Worm (Caenorhabditis elegans) whole organism, young adult: Measurements from ENCODE around the gene cca-1.

ENCODE experiments used
- B0035.1 ChIP-seq: sonication (generic microtip); optimal IDR thresholded peaks from 2 replicates; lab custom pipeline; 2016; ENCODE audit warnings: missing genetic modification characterization, mild to moderate bottlenecking, missing compliant biosample characterization, missing genotype, missing genetic modification reagents
- C06A6.2 ChIP-seq: fragments of 200-800 bp; sonication (Bioruptor generic); conservative IDR thresholded peaks from 2 replicates; pipeline ENCODE4 v1.3.6; 2022; ENCODE audit warnings: missing genetic modification characterization, missing compliant biosample characterization
- D2030.7 ChIP-seq: fragments of 200-800 bp; sonication (Bioruptor generic); IDR thresholded peaks from 2 replicates; pipeline ENCODE4 v1.3.6; 2022; ENCODE audit warnings: missing genetic modification reagents, missing genetic modification characterization, missing compliant biosample characterization
- F49E8.2 ChIP-seq: sonication (generic microtip); optimal IDR thresholded peaks from 3 replicates; lab custom pipeline; 2017; ENCODE audit warnings: missing genetic modification characterization, mild to moderate bottlenecking, missing compliant biosample characterization, antibody characterized with exemption, moderate library complexity; ENCODE audit not compliant: insufficient read depth
- F57C9.4 ChIP-seq: sonication (generic microtip); optimal IDR thresholded peaks from 2 replicates; lab custom pipeline; 2017; ENCODE audit warnings: mild to moderate bottlenecking, missing genetic modification characterization, missing compliant biosample characterization
- K12H6.12 ChIP-seq: fragments of 200-800 bp; sonication (Bioruptor generic); optimal IDR thresholded peaks from 2 replicates; lab custom pipeline; 2018; ENCODE audit warnings: mild to moderate bottlenecking, missing genetic modification characterization, missing compliant biosample characterization
- T26A5.8 ChIP-seq: sonication (generic microtip); optimal IDR thresholded peaks from 2 replicates; lab custom pipeline; 2016; ENCODE audit warnings: missing genetic modification characterization, missing compliant biosample characterization
- Y53G8AR.9 ChIP-seq: fragments of 200-800 bp; sonication (Bioruptor generic); conservative IDR thresholded peaks from 2 replicates; pipeline ENCODE4 v1.3.6; 2022; ENCODE audit warnings: missing genetic modification reagents, missing genetic modification characterization, missing compliant biosample characterization
- Y56A3A.18 ChIP-seq: fragments of 200-800 bp; sonication (Bioruptor generic); IDR thresholded peaks from 2 replicates; pipeline ENCODE4 v1.3.6; 2022; ENCODE audit warnings: missing genetic modification reagents, missing genetic modification characterization, missing compliant biosample characterization
- ZK185.1 ChIP-seq: sonication (generic microtip); optimal IDR thresholded peaks from 2 replicates; lab custom pipeline; 2016; ENCODE audit warnings: mild to moderate bottlenecking, missing genetic modification characterization, missing compliant biosample characterization; ENCODE audit not compliant: poor library complexity, severe bottlenecking
- akir-1 ChIP-seq: fragments of 200-800 bp; sonication (Bioruptor generic); optimal IDR thresholded peaks from 2 replicates; lab custom pipeline; 2018; ENCODE audit warnings: mild to moderate bottlenecking, missing genetic modification characterization, moderate library complexity, missing compliant biosample characterization
- atf-7 ChIP-seq: sonication (generic microtip); optimal IDR thresholded peaks from 2 replicates; lab custom pipeline; 2017; ENCODE audit warnings: mild to moderate bottlenecking, missing genetic modification characterization, missing compliant biosample characterization
- athp-1 ChIP-seq: sonication (generic microtip); optimal IDR thresholded peaks from 2 replicates; lab custom pipeline; 2017; ENCODE audit warnings: mild to moderate bottlenecking, missing genetic modification characterization, missing compliant biosample characterization
- attf-5 ChIP-seq: fragments of 200-800 bp; sonication (Bioruptor generic); optimal IDR thresholded peaks from 2 replicates; lab custom pipeline; 2018; ENCODE audit warnings: mild to moderate bottlenecking, missing genetic modification characterization, missing compliant biosample characterization
- attf-6 ChIP-seq: fragments of 200-800 bp; sonication (Bioruptor generic); IDR thresholded peaks from 2 replicates; pipeline ENCODE4 v1.3.6; 2022; ENCODE audit warnings: missing genetic modification reagents, missing genetic modification characterization, missing compliant biosample characterization
- ccch-3 ChIP-seq: fragments of 200-800 bp; sonication (Bioruptor generic); optimal IDR thresholded peaks from 2 replicates; lab custom pipeline; 2018; ENCODE audit warnings: mild to moderate bottlenecking, missing genetic modification characterization, missing compliant biosample characterization
- efl-1 ChIP-seq: fragments of 150-350 bp; optimal IDR thresholded peaks from 2 replicates; lab custom pipeline; 2014; ENCODE audit warnings: missing biosample characterization, missing genetic modification reagents, missing genetic modification characterization
- egl-18 ChIP-seq: fragments of 200-800 bp; sonication (Bioruptor generic); IDR thresholded peaks from 2 replicates; pipeline ENCODE4 v1.3.6; 2022; ENCODE audit warnings: missing genetic modification reagents, missing genetic modification characterization, missing compliant biosample characterization
- egrh-3 ChIP-seq: fragments of 200-800 bp; sonication (Bioruptor generic); IDR thresholded peaks from 2 replicates; pipeline ENCODE4 v1.3.6; 2022; ENCODE audit warnings: missing genetic modification reagents, missing genetic modification characterization, missing compliant biosample characterization
- ekl-4 ChIP-seq: fragments of 200-800 bp; sonication (Bioruptor generic); IDR thresholded peaks from 2 replicates; pipeline ENCODE4 v1.3.6; 2022; ENCODE audit warnings: missing genetic modification reagents, missing genetic modification characterization, missing compliant biosample characterization
- ets-4 ChIP-seq: fragments of 200-800 bp; sonication (Bioruptor generic); optimal IDR thresholded peaks from 2 replicates; lab custom pipeline; 2018; ENCODE audit warnings: mild to moderate bottlenecking, missing genetic modification characterization, missing compliant biosample characterization
- him-1 ChIP-seq: sonication (generic microtip); optimal IDR thresholded peaks from 2 replicates; lab custom pipeline; 2016; ENCODE audit warnings: missing genotype, missing genetic modification reagents, missing genetic modification characterization, missing compliant biosample characterization
- hmg-1.2 ChIP-seq: fragments of 200-800 bp; sonication (Bioruptor generic); IDR thresholded peaks from 2 replicates; pipeline ENCODE4 v1.3.6; 2022; ENCODE audit warnings: missing genetic modification reagents, missing genetic modification characterization, missing compliant biosample characterization
- hmg-20 ChIP-seq: fragments of 200-800 bp; sonication (Bioruptor generic); IDR thresholded peaks from 2 replicates; pipeline ENCODE4 v1.3.6; 2022; ENCODE audit warnings: missing genetic modification reagents, missing genetic modification characterization, missing compliant biosample characterization
- hsf-1 ChIP-seq: fragments of 200-800 bp; sonication (Bioruptor generic); IDR thresholded peaks from 2 replicates; pipeline ENCODE4 v1.3.6; 2022; ENCODE audit warnings: missing genetic modification reagents, missing genetic modification characterization, missing compliant biosample characterization
- lag-1 ChIP-seq: fragments of 200-800 bp; sonication (Bioruptor generic); IDR thresholded peaks from 2 replicates; pipeline ENCODE4 v1.3.6; 2022; ENCODE audit warnings: missing genetic modification reagents, missing genetic modification characterization, missing compliant biosample characterization
- let-607 ChIP-seq, 2 experiments: fragments of 200-800 bp in 1 of 2; sonication (Bioruptor generic) in 1 of 2; sonication (generic microtip) in 1 of 2; optimal IDR thresholded peaks; 2 replicates each; lab custom pipeline; 2016 to 2018; ENCODE audit warnings: mild to moderate bottlenecking in 2 of 2, missing compliant biosample characterization in 2 of 2, missing genetic modification characterization in 2 of 2, moderate library complexity in 2 of 2, missing genotype in 1 of 2
- lsl-1 ChIP-seq: fragments of 200-800 bp; sonication (Bioruptor generic); optimal IDR thresholded peaks from 2 replicates; lab custom pipeline; 2018; ENCODE audit warnings: mild to moderate bottlenecking, missing genetic modification characterization, moderate library complexity, missing compliant biosample characterization
- mcd-1 ChIP-seq: fragments of 200-800 bp; sonication (Bioruptor generic); IDR thresholded peaks from 2 replicates; pipeline ENCODE4 v1.3.6; 2022; ENCODE audit warnings: missing genetic modification reagents, missing genetic modification characterization, missing compliant biosample characterization
- mes-4 ChIP-seq: sonication (generic microtip); optimal IDR thresholded peaks from 2 replicates; lab custom pipeline; 2016; ENCODE audit warnings: missing genotype, missing genetic modification characterization, missing compliant biosample characterization
- nfya-2 ChIP-seq: fragments of 200-800 bp; sonication (Bioruptor generic); IDR thresholded peaks from 2 replicates; pipeline ENCODE4 v1.3.6; 2022; ENCODE audit warnings: missing genetic modification reagents, missing genetic modification characterization, missing compliant biosample characterization
- nfyb-1 ChIP-seq: fragments of 200-800 bp; sonication (Bioruptor generic); IDR thresholded peaks from 2 replicates; pipeline ENCODE4 v1.3.6; 2022; ENCODE audit warnings: missing genetic modification reagents, missing genetic modification characterization, missing compliant biosample characterization
- nhr-120 ChIP-seq: fragments of 200-800 bp; sonication (Bioruptor generic); IDR thresholded peaks from 2 replicates; pipeline ENCODE4 v1.3.6; 2022; ENCODE audit warnings: missing genetic modification characterization, missing compliant biosample characterization
- nhr-80 ChIP-seq: sonication (generic microtip); optimal IDR thresholded peaks from 2 replicates; lab custom pipeline; 2016; ENCODE audit warnings: missing genetic modification characterization, missing compliant biosample characterization
- pha-4 ChIP-seq: fragments of 150-350 bp; sonication (generic microtip); optimal IDR thresholded peaks from 2 replicates; lab custom pipeline; 2014; ENCODE audit warnings: missing biosample characterization, missing genetic modification reagents, missing genetic modification characterization
- snpc-4 ChIP-seq, 5 experiments: fragments of 150-350 bp in 1 of 5; sonication (generic microtip) in 4 of 5; optimal IDR thresholded peaks; 2 replicates each; lab custom pipeline; 2014 to 2018; ENCODE audit warnings: missing genetic modification characterization in 5 of 5, missing biosample characterization in 3 of 5, antibody characterized with exemption in 2 of 5, mild to moderate bottlenecking in 2 of 5, missing compliant biosample characterization in 2 of 5, missing genotype in 2 of 5, moderate library complexity in 2 of 5, missing genetic modification reagents in 1 of 5
- somi-1 ChIP-seq: fragments of 200-800 bp; sonication (Bioruptor generic); optimal IDR thresholded peaks from 2 replicates; lab custom pipeline; 2018; ENCODE audit warnings: mild to moderate bottlenecking, missing genetic modification characterization, missing compliant biosample characterization
- unc-62 ChIP-seq: fragments of 150-350 bp; optimal IDR thresholded peaks from 2 replicates; lab custom pipeline; 2014; ENCODE audit warnings: missing biosample characterization, missing genetic modification reagents, missing genetic modification characterization
- ztf-28 ChIP-seq: fragments of 200-800 bp; sonication (Bioruptor generic); IDR thresholded peaks from 2 replicates; pipeline ENCODE4 v1.3.6; 2022; ENCODE audit warnings: missing genetic modification reagents, missing genetic modification characterization, missing compliant biosample characterization

Gene cca-1

ce11 chrX:7834117-7834516 lies 41.6 kb downstream of the cca-1 start, which contains the start of gene sul-3 (continued):
- TF ChIP-seq snpc-4 (GFP tag; optimal IDR thresholded peaks at IDR 0.05; lab: Kevin White, UChicago) (no peak), snpc-4 (tag; optimal IDR thresholded peaks at IDR 0.05; lab: Kevin White, UChicago) (no peak), ccch-3 (GFP tag; lab: Kevin White, UChicago) (no peak), lsl-1 (GFP tag; lab: Kevin White, UChicago) (no peak), attf-6 (GFP tag; lab: Robert Waterston, UW) (no peak), T26A5.8 (no peak), atf-7 (no peak)
- TF ChIP-seq, all 124 proteins: peak for 0

ce11 chrX:7827989-7828388 lies 47.8 kb downstream of the cca-1 start:
- TF ChIP-seq ZK185.1 (tag; lab: Kevin White, UChicago), result no peak
- TF ChIP-seq nhr-80 (tag; lab: Kevin White, UChicago), result peak; percentile 51

- TF ChIP-seq unc-62 (peak; percentile 26), hsf-1 (no peak)
Observed at ce11 chrX:7826590-7827260, 49.0 kb downstream of the cca-1 start.

- TF ChIP-seq ZK185.1 (tag; lab: Kevin White, UChicago) (peak; percentile 7), B0035.1 (tag; lab: Kevin White, UChicago) (no peak), nhr-120 (GFP tag; lab: Robert Waterston, UW) (no peak), nhr-80 (tag; lab: Kevin White, UChicago) (peak; percentile 42), snpc-4 (GFP tag; optimal IDR thresholded peaks at IDR 0.05; lab: Kevin White, UChicago) (no peak), snpc-4 (tag; optimal IDR thresholded peaks at IDR 0.05; lab: Kevin White, UChicago) (no peak), hmg-1.2 (GFP tag; lab: Robert Waterston, UW) (peak; percentile 5; the same call in 1 of the 2 replicates), akir-1 (GFP tag; lab: Kevin White, UChicago) (no peak), F49E8.2 (tag; lab: Kevin White, UChicago) (no peak), nfya-2 (GFP tag; lab: Robert Waterston, UW) (no peak), hmg-20 (GFP tag; lab: Robert Waterston, UW) (no peak), pha-4 (tag; lab: Kevin White, UChicago) (no peak), C06A6.2 (0 out of 2 replicates have a peak, but pooled peaks have one; percentile 20), egl-18 (GFP tag; lab: Robert Waterston, UW) (no peak), F57C9.4 (tag; lab: Kevin White, UChicago) (no peak), attf-5 (GFP tag; lab: Kevin White, UChicago) (peak; percentile 20), hsf-1 (no peak), mes-4 (no peak), Y53G8AR.9 (GFP tag; lab: Robert Waterston, UW) (no peak)
Observed at ce11 chrX:7825707-7826106, 50.0 kb downstream of the cca-1 start.

- TF ChIP-seq athp-1 (tag; lab: Kevin White, UChicago) (peak; percentile 82), nfyb-1 (GFP tag; lab: Robert Waterston, UW) (peak; percentile 96), mcd-1 (peak; percentile 80), ekl-4 (GFP tag; lab: Robert Waterston, UW) (peak; percentile 81), egrh-3 (GFP tag; lab: Robert Waterston, UW) (peak; percentile 72), him-1 (no peak), Y56A3A.18 (GFP tag; lab: Robert Waterston, UW) (peak; percentile 17; the same call in 1 of the 2 replicates), somi-1 (GFP tag; lab: Kevin White, UChicago) (peak; percentile 83), egl-18 (GFP tag; lab: Robert Waterston, UW) (0 out of 2 replicates have a peak, but pooled peaks have one; percentile 24), efl-1 (GFP tag; lab: Kevin White, UChicago) (no peak), ets-4 (GFP tag; lab: Kevin White, UChicago) (peak; percentile 46), ztf-28 (GFP tag; lab: Robert Waterston, UW) (0 out of 2 replicates have a peak, but pooled peaks have one; percentile 46), K12H6.12 (tag; lab: Kevin White, UChicago) (peak; percentile 98), lag-1 (no peak), D2030.7 (GFP tag; lab: Robert Waterston, UW) (no peak), let-607 (tag; optimal IDR thresholded peaks at IDR 0.05; lab: Kevin White, UChicago) (peak; percentile 66 to 84)
Observed at ce11 chrX:7823108-7823704, 52.5 kb downstream of the cca-1 start, which contains the start of gene eef-1A.2. eef-1A.2 (plus strand) TSS chrX:7823654.
